Worm (Caenorhabditis elegans) whole organism, mixed stage, embryonic: ENCODE results near the gene K03H6.1.

ENCODE experiments used
- M03D4.4 ChIP-seq: sonication (generic microtip); optimal IDR thresholded peaks from 2 replicates; lab custom pipeline; 2017; ENCODE audit warnings: mild to moderate bottlenecking, missing genetic modification characterization, missing compliant biosample characterization
- bed-3 ChIP-seq: fragments of 200-800 bp; sonication (Bioruptor generic); optimal IDR thresholded peaks from 3 replicates; lab custom pipeline; 2018; ENCODE audit warnings: mild to moderate bottlenecking, missing genetic modification characterization, moderate library complexity, missing compliant biosample characterization
- blmp-1 ChIP-seq: fragments of 150-350 bp; optimal IDR thresholded peaks from 2 replicates; lab custom pipeline; 2014; ENCODE audit warnings: missing biosample characterization, missing genetic modification characterization
- ceh-39 ChIP-seq: fragments of 150-350 bp; optimal IDR thresholded peaks from 2 replicates; lab custom pipeline; 2014; ENCODE audit warnings: missing biosample characterization, missing genetic modification characterization
- ceh-43 ChIP-seq: fragments of 200-800 bp; sonication (Bioruptor generic); optimal IDR thresholded peaks from 2 replicates; lab custom pipeline; 2018; ENCODE audit warnings: mild to moderate bottlenecking, missing genetic modification characterization, moderate library complexity, missing compliant biosample characterization
- ceh-83 ChIP-seq: fragments of 200-800 bp; sonication (Bioruptor generic); optimal IDR thresholded peaks from 2 replicates; lab custom pipeline; 2018; ENCODE audit warnings: mild to moderate bottlenecking, missing genetic modification characterization, missing compliant biosample characterization
- ces-1 ChIP-seq: fragments of 150-350 bp; optimal IDR thresholded peaks from 2 replicates; lab custom pipeline; 2014; ENCODE audit warnings: missing biosample characterization, missing genetic modification reagents, missing genetic modification characterization
- drap-1 ChIP-seq: fragments of 200-800 bp; sonication (Bioruptor generic); optimal IDR thresholded peaks from 3 replicates; lab custom pipeline; 2018; ENCODE audit warnings: mild to moderate bottlenecking, missing genetic modification characterization, missing compliant biosample characterization
- elt-1 ChIP-seq: sonication (generic microtip); optimal IDR thresholded peaks from 2 replicates; lab custom pipeline; 2017; ENCODE audit warnings: missing genetic modification characterization, mild to moderate bottlenecking, missing compliant biosample characterization, antibody characterized with exemption, moderate library complexity, borderline replicate concordance; ENCODE audit not compliant: insufficient read depth
- elt-3 ChIP-seq: fragments of 150-350 bp; optimal IDR thresholded peaks from 2 replicates; lab custom pipeline; 2014; ENCODE audit warnings: missing biosample characterization, missing genetic modification characterization
- flh-1 ChIP-seq: fragments of 200-800 bp; sonication (Bioruptor generic); optimal IDR thresholded peaks from 2 replicates; lab custom pipeline; 2018; ENCODE audit warnings: mild to moderate bottlenecking, missing genetic modification characterization, moderate library complexity, missing compliant biosample characterization
- ham-2 ChIP-seq: fragments of 200-800 bp; sonication (Bioruptor generic); optimal IDR thresholded peaks from 2 replicates; lab custom pipeline; 2018; ENCODE audit warnings: mild to moderate bottlenecking, missing genetic modification characterization, missing compliant biosample characterization
- hlh-1 ChIP-seq: fragments of 150-350 bp; optimal IDR thresholded peaks from 2 replicates; lab custom pipeline; 2014; ENCODE audit warnings: missing biosample characterization, missing genetic modification reagents, missing genetic modification characterization
- lin-13 ChIP-seq: fragments of 150-350 bp; optimal IDR thresholded peaks from 2 replicates; lab custom pipeline; 2014; ENCODE audit warnings: missing biosample characterization, missing genetic modification characterization
- lin-32 ChIP-seq: fragments of 200-800 bp; sonication (Bioruptor generic); optimal IDR thresholded peaks from 2 replicates; lab custom pipeline; 2018; ENCODE audit warnings: mild to moderate bottlenecking, missing genetic modification characterization, missing compliant biosample characterization
- lsy-2 ChIP-seq: fragments of 150-350 bp; optimal IDR thresholded peaks from 2 replicates; lab custom pipeline; 2014; ENCODE audit warnings: missing biosample characterization, missing genetic modification characterization
- mab-5 ChIP-seq: fragments of 150-350 bp; optimal IDR thresholded peaks from 2 replicates; lab custom pipeline; 2014; ENCODE audit warnings: missing biosample characterization, missing genetic modification characterization
- mep-1 ChIP-seq: fragments of 150-350 bp; optimal IDR thresholded peaks from 2 replicates; lab custom pipeline; 2017; ENCODE audit warnings: missing biosample characterization, missing genetic modification reagents, missing genetic modification characterization, inconsistent platforms
- nhr-12 ChIP-seq: fragments of 150-350 bp; optimal IDR thresholded peaks from 2 replicates; lab custom pipeline; 2014; ENCODE audit warnings: missing biosample characterization, missing genetic modification characterization
- nhr-2 ChIP-seq: fragments of 150-350 bp; optimal IDR thresholded peaks from 2 replicates; lab custom pipeline; 2014; ENCODE audit warnings: missing biosample characterization, missing genetic modification characterization
- nhr-237 ChIP-seq: fragments of 150-350 bp; optimal IDR thresholded peaks from 2 replicates; lab custom pipeline; 2014; ENCODE audit warnings: missing biosample characterization, missing genetic modification characterization
- nhr-76 ChIP-seq: sonication (generic microtip); optimal IDR thresholded peaks from 2 replicates; lab custom pipeline; 2017; ENCODE audit warnings: missing biosample characterization, missing genetic modification characterization
- pha-4 ChIP-seq: fragments of 150-350 bp; optimal IDR thresholded peaks from 2 replicates; lab custom pipeline; 2018; ENCODE audit warnings: missing biosample characterization, missing genetic modification reagents, missing genetic modification characterization
- sem-2 ChIP-seq: fragments of 200-800 bp; sonication (Bioruptor generic); optimal IDR thresholded peaks from 2 replicates; lab custom pipeline; 2018; ENCODE audit warnings: mild to moderate bottlenecking, missing genetic modification characterization, missing compliant biosample characterization
- sptf-1 ChIP-seq: sonication (generic microtip); optimal IDR thresholded peaks from 2 replicates; lab custom pipeline; 2017; ENCODE audit warnings: mild to moderate bottlenecking, missing genetic modification characterization, moderate library complexity, missing compliant biosample characterization
- tbx-8 ChIP-seq: fragments of 200-800 bp; sonication (Bioruptor generic); optimal IDR thresholded peaks from 2 replicates; lab custom pipeline; 2018; ENCODE audit warnings: mild to moderate bottlenecking, missing genetic modification characterization, moderate library complexity, missing compliant biosample characterization
- unc-120 ChIP-seq: sonication (generic microtip); optimal IDR thresholded peaks from 2 replicates; lab custom pipeline; 2017; ENCODE audit warnings: missing genetic modification characterization, missing compliant biosample characterization; ENCODE audit not compliant: poor library complexity, severe bottlenecking
- unc-39 ChIP-seq: fragments of 150-350 bp; optimal IDR thresholded peaks from 2 replicates; lab custom pipeline; 2014; ENCODE audit warnings: missing biosample characterization, missing genetic modification characterization
- unc-62 ChIP-seq: fragments of 150-350 bp; optimal IDR thresholded peaks from 2 replicates; lab custom pipeline; 2014; ENCODE audit warnings: missing biosample characterization, missing genetic modification reagents, missing genetic modification characterization
- ztf-11 ChIP-seq: fragments of 150-350 bp; optimal IDR thresholded peaks from 2 replicates; lab custom pipeline; 2014; ENCODE audit warnings: missing biosample characterization, missing genetic modification characterization

Gene K03H6.1

DNA sequence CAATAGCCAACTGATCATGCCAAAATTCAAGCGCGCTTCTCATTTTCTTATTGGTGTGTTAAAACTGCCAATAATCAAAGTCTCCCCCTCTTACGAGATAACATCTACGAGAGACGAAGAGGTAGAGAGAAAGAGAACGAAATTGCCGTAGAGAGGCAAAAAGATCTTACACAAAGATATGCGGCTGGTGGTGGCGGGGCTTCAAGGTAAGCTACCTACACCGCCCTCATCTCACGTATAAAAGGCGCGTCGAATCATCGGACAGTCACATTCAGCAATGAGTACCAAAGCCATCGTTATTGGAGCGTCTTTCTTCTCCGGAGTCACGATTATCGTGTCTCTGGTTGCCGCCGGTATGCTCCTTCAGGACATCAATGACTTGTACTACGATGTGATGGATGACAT is 24.9 kb downstream of the K03H6.1 start, which contains the start of gene col-107:
TSS of gene col-107 (plus strand) at position 265 of the 405 bp plus-strand sequence.
- TF ChIP-seq sem-2 (GFP tag; lab: Kevin White, UChicago), result no peak
- no peak for TF ChIP-seq lsy-2 (tag; lab: Kevin White, UChicago)
- no peak for TF ChIP-seq M03D4.4 (tag; lab: Kevin White, UChicago)
- TF ChIP-seq mep-1 (tag; lab: Kevin White, UChicago), result no peak
- TF ChIP-seq nhr-12 (tag; lab: Kevin White, UChicago), result no peak
- peak; percentile 88 for TF ChIP-seq elt-1 (tag; lab: Kevin White, UChicago)
- TF ChIP-seq hlh-1 (tag; lab: Kevin White, UChicago), result no peak
- TF ChIP-seq lin-32, result no peak
- no peak for TF ChIP-seq blmp-1 (tag; lab: Kevin White, UChicago)
- no peak for TF ChIP-seq pha-4
- TF ChIP-seq drap-1 (GFP tag; lab: Kevin White, UChicago), result no peak
- peak; percentile 50 for TF ChIP-seq ham-2 (GFP tag; lab: Kevin White, UChicago)
- no peak for TF ChIP-seq nhr-237 (tag; lab: Kevin White, UChicago)

DNA sequence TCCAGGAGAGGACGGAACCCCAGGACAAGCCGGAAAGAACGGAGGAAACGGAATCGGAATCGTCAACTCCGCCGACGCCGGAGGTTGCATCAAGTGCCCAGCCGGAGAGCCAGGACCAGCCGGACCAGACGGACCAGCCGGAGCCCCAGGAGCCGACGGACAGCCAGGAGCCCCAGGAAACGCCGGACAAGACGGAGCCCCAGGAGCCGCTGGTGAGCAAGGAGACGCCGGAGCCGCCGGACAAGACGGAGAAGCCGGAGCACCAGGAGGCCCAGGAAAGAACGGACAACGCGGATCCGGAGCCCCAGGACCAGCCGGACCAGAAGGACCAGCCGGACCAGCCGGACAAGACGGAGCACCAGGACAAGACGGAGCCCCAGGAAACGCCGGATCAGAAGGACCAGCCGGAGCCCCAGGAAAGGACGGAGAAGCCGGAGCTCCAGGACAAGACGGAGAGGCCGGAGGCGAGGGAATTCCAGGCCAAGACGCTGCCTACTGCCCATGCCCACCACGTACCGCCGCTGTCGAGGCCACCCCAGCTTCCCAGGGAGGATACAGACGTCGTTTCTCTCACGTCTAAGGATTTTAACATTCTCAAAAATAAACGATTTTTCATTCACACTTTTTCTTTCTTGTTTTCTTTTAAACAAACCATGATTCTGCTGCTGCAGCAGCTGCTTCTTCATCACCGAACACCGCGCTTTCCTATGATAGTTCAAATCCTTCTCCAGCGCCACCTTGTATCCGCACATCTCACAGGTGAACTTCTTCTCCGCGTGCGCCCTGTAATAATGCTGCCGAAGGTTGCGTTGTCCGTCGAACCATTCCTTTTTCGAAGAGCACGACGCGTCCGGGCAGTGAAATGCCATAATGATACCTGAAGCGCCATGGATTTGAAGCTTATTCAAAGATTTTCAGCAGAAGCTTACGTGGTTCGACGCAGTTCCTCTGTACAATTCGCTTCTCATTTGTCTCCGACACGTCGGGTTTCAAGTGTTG is 25.9 kb downstream of the K03H6.1 start:
- no peak for TF ChIP-seq lin-13 (tag; lab: Kevin White, UChicago)
- no peak for TF ChIP-seq unc-62 (GFP tag; lab: Kevin White, UChicago)
- TF ChIP-seq elt-3, result no peak
- no peak for TF ChIP-seq bed-3 (GFP tag; lab: Kevin White, UChicago)
- no peak for TF ChIP-seq flh-1 (GFP tag; lab: Kevin White, UChicago)
- TF ChIP-seq ceh-83 (GFP tag; lab: Kevin White, UChicago), result no peak
- no peak for TF ChIP-seq tbx-8
- TF ChIP-seq nhr-12 (tag; lab: Kevin White, UChicago), result no peak
- no peak for TF ChIP-seq ceh-39 (tag; lab: Kevin White, UChicago)
- no peak for TF ChIP-seq pha-4
- no peak for TF ChIP-seq mab-5 (tag; lab: Kevin White, UChicago)
- no peak for TF ChIP-seq drap-1 (GFP tag; lab: Kevin White, UChicago)
- no peak for TF ChIP-seq elt-1 (tag; lab: Kevin White, UChicago)
- no peak for TF ChIP-seq blmp-1 (tag; lab: Kevin White, UChicago)
- no peak for TF ChIP-seq lsy-2 (tag; lab: Kevin White, UChicago)
- TF ChIP-seq ztf-11 (tag; lab: Kevin White, UChicago), result no peak
- TF ChIP-seq, all 35 proteins: peak for 0

DNA sequence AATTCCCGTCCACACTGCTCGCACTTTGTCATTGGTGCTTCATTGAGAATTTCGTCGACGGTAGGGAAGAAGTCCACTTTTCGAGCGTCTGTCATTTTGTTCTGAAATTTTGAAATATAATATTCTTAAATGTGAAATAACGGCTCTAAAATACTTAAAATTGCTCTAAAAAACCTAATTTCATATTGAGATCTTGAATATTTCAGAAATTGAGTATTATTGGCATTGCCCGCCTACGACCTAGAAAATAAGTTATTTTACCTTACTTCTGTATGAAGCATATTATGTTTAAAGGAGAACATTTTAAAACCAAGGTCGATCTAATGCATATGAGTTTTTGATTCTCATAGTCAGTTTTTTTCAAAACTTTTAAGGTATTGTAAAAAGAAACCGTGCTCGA is 26.6 kb downstream of the K03H6.1 start, which contains the start of gene C34H4.5:
TSS of gene C34H4.5 (minus strand) at position 101 of the 400 bp plus-strand sequence.
- TF ChIP-seq sptf-1 (tag; lab: Kevin White, UChicago) (no peak), unc-39 (no peak), nhr-2 (tag; lab: Kevin White, UChicago) (no peak), ztf-11 (tag; lab: Kevin White, UChicago) (no peak), flh-1 (GFP tag; lab: Kevin White, UChicago) (no peak), sem-2 (GFP tag; lab: Kevin White, UChicago) (no peak), ceh-43 (GFP tag; lab: Kevin White, UChicago) (no peak), bed-3 (GFP tag; lab: Kevin White, UChicago) (no peak), tbx-8 (no peak), ham-2 (GFP tag; lab: Kevin White, UChicago) (no peak), unc-120 (tag; lab: Kevin White, UChicago) (no peak), ces-1 (GFP tag; lab: Kevin White, UChicago) (no peak), hlh-1 (tag; lab: Kevin White, UChicago) (no peak), nhr-76 (tag; lab: Kevin White, UChicago) (no peak), ceh-39 (tag; lab: Kevin White, UChicago) (no peak), mep-1 (tag; lab: Kevin White, UChicago) (no peak)
- TF ChIP-seq, all 35 proteins: peak for 0

DNA sequence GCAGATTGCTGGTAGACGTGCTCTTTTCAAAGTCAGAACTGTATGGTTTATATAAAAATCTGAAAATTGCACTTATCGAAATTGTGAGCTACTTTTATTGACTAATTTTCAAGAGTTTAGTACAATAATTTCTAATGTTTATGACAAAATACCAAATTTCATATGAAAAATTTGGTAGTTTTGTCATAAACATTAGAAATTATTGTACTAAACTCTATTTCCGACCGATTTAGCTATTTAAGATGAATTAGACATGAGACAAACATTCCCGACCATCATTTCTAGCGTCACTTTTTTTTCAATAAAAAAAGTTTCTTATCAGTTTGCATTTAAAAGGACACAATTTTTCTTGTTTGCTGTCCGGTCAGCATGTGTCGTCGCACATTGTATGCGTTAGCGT is 27.1 kb downstream of the K03H6.1 start, which contains the start of gene tag-244:
TSS of gene tag-244 (plus strand) at position 301 of the 400 bp plus-strand sequence.
- TF ChIP-seq nhr-76 (tag; lab: Kevin White, UChicago) (no peak), ceh-83 (GFP tag; lab: Kevin White, UChicago) (no peak), tbx-8 (no peak), ceh-43 (GFP tag; lab: Kevin White, UChicago) (no peak), ztf-11 (tag; lab: Kevin White, UChicago) (no peak)
